Fruit fly (Drosophila melanogaster) whole organism, embryonic: ENCODE data around the gene CG16903.

Source experiments
- C15 ChIP-seq: fragments of 200-800 bp; sonication (Bioruptor generic); IDR thresholded peaks from 3 replicates; pipeline ENCODE4 v1.3.6; 2022; ENCODE audit warnings: missing biosample characterization, missing genetic modification characterization
- CG10543 ChIP-seq: fragments of 200-800 bp; sonication (Bioruptor generic); optimal IDR thresholded peaks from 3 replicates; lab custom pipeline; 2017; ENCODE audit warnings: missing biosample characterization, mild to moderate bottlenecking, missing genetic modification characterization, moderate library complexity
- CG10979 ChIP-seq: fragments of 200-800 bp; sonication (Bioruptor generic); optimal IDR thresholded peaks from 2 replicates; lab custom pipeline; 2018; ENCODE audit warnings: missing biosample characterization, mild to moderate bottlenecking, missing genetic modification characterization, moderate library complexity
- CG11560 ChIP-seq: fragments of 200-800 bp; sonication (Bioruptor generic); IDR thresholded peaks from 3 replicates; pipeline ENCODE4 v1.3.6; 2022; ENCODE audit warnings: missing biosample characterization, missing genetic modification characterization
- CG12071 ChIP-seq: fragments of 200-800 bp; sonication (Bioruptor generic); optimal IDR thresholded peaks from 3 replicates; lab custom pipeline; 2018; ENCODE audit warnings: missing biosample characterization, mild to moderate bottlenecking, missing genetic modification characterization
- CG12219 ChIP-seq: fragments of 200-800 bp; sonication (Bioruptor generic); optimal IDR thresholded peaks from 3 replicates; lab custom pipeline; 2018; ENCODE audit warnings: missing biosample characterization, mild to moderate bottlenecking, missing genetic modification characterization
- CG12299 ChIP-seq: fragments of 200-800 bp; sonication (Bioruptor generic); optimal IDR thresholded peaks from 2 replicates; lab custom pipeline; 2018; ENCODE audit warnings: missing biosample characterization, mild to moderate bottlenecking, missing genetic modification characterization
- CG14441 ChIP-seq: fragments of 200-800 bp; sonication (Bioruptor generic); IDR thresholded peaks from 2 replicates; pipeline ENCODE4 v1.3.6; 2022; ENCODE audit warnings: missing biosample characterization, missing genetic modification characterization
- CG1647 ChIP-seq: fragments of 200-800 bp; sonication (Bioruptor generic); optimal IDR thresholded peaks from 3 replicates; lab custom pipeline; 2016; ENCODE audit warnings: missing biosample characterization, missing genetic modification characterization
- CG1792 ChIP-seq: fragments of 200-800 bp; sonication (Bioruptor generic); optimal IDR thresholded peaks from 2 replicates; lab custom pipeline; 2016; ENCODE audit warnings: missing biosample characterization, missing genetic modification characterization
- CG1832 ChIP-seq: fragments of 200-800 bp; sonication (Bioruptor generic); optimal IDR thresholded peaks from 2 replicates; lab custom pipeline; 2017; ENCODE audit warnings: missing biosample characterization, mild to moderate bottlenecking, missing genetic modification characterization, inconsistent platforms
- CG34422 ChIP-seq: fragments of 200-800 bp; sonication (Bioruptor generic); IDR thresholded peaks from 3 replicates; pipeline ENCODE4 v1.3.6; 2022; ENCODE audit warnings: missing biosample characterization, missing genetic modification characterization
- CG3838 ChIP-seq: fragments of 200-800 bp; sonication (Bioruptor generic); optimal IDR thresholded peaks from 3 replicates; lab custom pipeline; 2016; ENCODE audit warnings: missing biosample characterization, missing genetic modification characterization
- CG4707 ChIP-seq: fragments of 200-800 bp; sonication (Bioruptor generic); optimal IDR thresholded peaks from 2 replicates; lab custom pipeline; 2018; ENCODE audit warnings: missing biosample characterization, mild to moderate bottlenecking, missing genetic modification characterization, moderate library complexity
- CG8089 ChIP-seq: fragments of 200-800 bp; sonication (Bioruptor generic); optimal IDR thresholded peaks from 3 replicates; lab custom pipeline; 2016; ENCODE audit warnings: missing biosample characterization, missing genetic modification characterization
- Dad ChIP-seq: fragments of 200-800 bp; sonication (Bioruptor generic); optimal IDR thresholded peaks from 3 replicates; lab custom pipeline; 2016; ENCODE audit warnings: missing biosample characterization, missing genetic modification characterization
- Deaf1 ChIP-seq: fragments of 200-800 bp; optimal IDR thresholded peaks from 3 replicates; lab custom pipeline; 2019; ENCODE audit warnings: missing biosample characterization, mild to moderate bottlenecking, missing genetic modification characterization, moderate library complexity
- Dip2 ChIP-seq: fragments of 200-800 bp; sonication (Bioruptor generic); IDR thresholded peaks from 2 replicates; pipeline ENCODE4 v1.3.6; 2022; ENCODE audit warnings: missing biosample characterization, missing genetic modification characterization
- Eip74EF ChIP-seq, 2 experiments: fragments of 200-800 bp in 1 of 2; fragments of >200 bp in 1 of 2; sonication (Bioruptor generic) in 1 of 2; optimal IDR thresholded peaks; 2 replicates each; lab custom pipeline; 2017 to 2019; ENCODE audit warnings: missing biosample characterization in 2 of 2, missing genetic modification characterization in 2 of 2, mild to moderate bottlenecking in 1 of 2, moderate library complexity in 1 of 2
- H2.0 ChIP-seq: fragments of 200-800 bp; sonication (Bioruptor generic); IDR thresholded peaks from 2 replicates; pipeline ENCODE4 v1.3.6; 2022; ENCODE audit warnings: missing biosample characterization, missing genetic modification characterization
- Hand ChIP-seq: fragments of 200-800 bp; sonication (Bioruptor generic); optimal IDR thresholded peaks from 2 replicates; lab custom pipeline; 2017; ENCODE audit warnings: mild to moderate bottlenecking, missing biosample characterization, missing genetic modification reagents, missing genetic modification characterization
- NK7.1 ChIP-seq: fragments of 200-800 bp; sonication (Bioruptor generic); optimal IDR thresholded peaks from 3 replicates; lab custom pipeline; 2016; ENCODE audit warnings: missing biosample characterization, missing genetic modification characterization
- Nf-YC ChIP-seq: fragments of 200-800 bp; optimal IDR thresholded peaks from 3 replicates; lab custom pipeline; 2019; ENCODE audit warnings: missing biosample characterization, mild to moderate bottlenecking, missing genetic modification characterization, moderate library complexity
- Pdp1 ChIP-seq, 2 experiments: fragments of 200-800 bp; sonication (Bioruptor generic); optimal IDR thresholded peaks; 3 replicates each; lab custom pipeline; 2016; ENCODE audit warnings: missing biosample characterization in 2 of 2, missing genetic modification characterization in 2 of 2, mild to moderate bottlenecking in 1 of 2, moderate library complexity in 1 of 2
- Rfx ChIP-seq: fragments of 200-800 bp; sonication (Bioruptor generic); IDR thresholded peaks from 2 replicates; pipeline ENCODE4 v1.3.6; 2022; ENCODE audit warnings: missing biosample characterization, missing genetic modification characterization
- Stat92E ChIP-seq, 3 experiments: fragments of >200 bp in 2 of 3; fragments of 200-800 bp in 1 of 3; sonication (Bioruptor generic) in 1 of 3; optimal IDR thresholded peaks; 2 replicates each; lab custom pipeline; 2017 to 2019; ENCODE audit warnings: missing biosample characterization in 3 of 3, missing genetic modification characterization in 3 of 3, mild to moderate bottlenecking in 1 of 3, moderate library complexity in 1 of 3
- Vsx1 ChIP-seq: fragments of 200-800 bp; sonication (Bioruptor generic); optimal IDR thresholded peaks from 2 replicates; lab custom pipeline; 2017; ENCODE audit warnings: missing biosample characterization, mild to moderate bottlenecking, missing genetic modification characterization, missing genetic modification reagents
- ara ChIP-seq: fragments of 200-800 bp; sonication (Bioruptor generic); IDR thresholded peaks from 2 replicates; pipeline ENCODE4 v1.3.6; 2022; ENCODE audit warnings: missing biosample characterization, missing genetic modification characterization
- cg ChIP-seq: fragments of 200-800 bp; sonication (Bioruptor generic); optimal IDR thresholded peaks from 3 replicates; lab custom pipeline; 2019; ENCODE audit warnings: missing biosample characterization, mild to moderate bottlenecking, missing genetic modification characterization, moderate library complexity
- chinmo ChIP-seq: fragments of 200-800 bp; sonication (Bioruptor generic); IDR thresholded peaks from 4 replicates; pipeline ENCODE4 v1.3.6; 2022; ENCODE audit warnings: missing biosample characterization, missing genetic modification characterization; ENCODE audit not compliant: partially characterized antibody
- croc ChIP-seq: fragments of 200-800 bp; sonication (Bioruptor generic); conservative IDR thresholded peaks from 3 replicates; pipeline ENCODE4 v1.3.6; 2022; ENCODE audit warnings: missing biosample characterization, missing genetic modification characterization
- da ChIP-seq: fragments of 200-800 bp; sonication (Bioruptor generic); optimal IDR thresholded peaks from 2 replicates; lab custom pipeline; 2016; ENCODE audit warnings: missing biosample characterization, missing genetic modification characterization
- disco-r ChIP-seq: fragments of 200-800 bp; sonication (Bioruptor generic); optimal IDR thresholded peaks from 2 replicates; lab custom pipeline; 2016; ENCODE audit warnings: missing biosample characterization, missing genetic modification characterization
- dmrt11E ChIP-seq: fragments of 200-800 bp; sonication (Bioruptor generic); optimal IDR thresholded peaks from 3 replicates; lab custom pipeline; 2018; ENCODE audit warnings: missing biosample characterization, mild to moderate bottlenecking, missing genetic modification characterization, moderate library complexity
- dpn ChIP-seq, 2 experiments: fragments of 200-800 bp; sonication (Bioruptor generic); optimal IDR thresholded peaks; 3 replicates each; lab custom pipeline; 2016; ENCODE audit warnings: missing biosample characterization in 2 of 2, missing genetic modification characterization in 2 of 2
- ftz-f1 ChIP-seq: fragments of 200-800 bp; sonication (Bioruptor generic); optimal IDR thresholded peaks from 2 replicates; lab custom pipeline; 2016; ENCODE audit warnings: missing biosample characterization, missing genetic modification characterization
- ham ChIP-seq: fragments of 200-800 bp; sonication (Bioruptor generic); IDR thresholded peaks from 2 replicates; pipeline ENCODE4 v1.3.6; 2022; ENCODE audit warnings: missing biosample characterization, missing genetic modification characterization
- ken ChIP-seq: fragments of 200-800 bp; sonication (Bioruptor generic); IDR thresholded peaks from 3 replicates; pipeline ENCODE4 v1.3.6; 2022; ENCODE audit warnings: missing biosample characterization, missing genetic modification characterization
- lab ChIP-seq: fragments of 200-800 bp; sonication (Bioruptor generic); optimal IDR thresholded peaks from 3 replicates; lab custom pipeline; 2017; ENCODE audit warnings: missing biosample characterization, missing genetic modification characterization, mild to moderate bottlenecking, moderate library complexity, missing genetic modification reagents
- luna ChIP-seq: fragments of 200-800 bp; sonication (Bioruptor generic); optimal IDR thresholded peaks from 2 replicates; lab custom pipeline; 2016; ENCODE audit warnings: missing biosample characterization, missing genetic modification characterization
- nmo ChIP-seq: fragments of 200-800 bp; sonication (Bioruptor generic); optimal IDR thresholded peaks from 2 replicates; lab custom pipeline; 2018; ENCODE audit warnings: missing biosample characterization, mild to moderate bottlenecking, missing genetic modification characterization, moderate library complexity
- otp ChIP-seq: fragments of 200-800 bp; sonication (Bioruptor generic); IDR thresholded peaks from 3 replicates; pipeline ENCODE4, ENCODE4 v1.3.6; 2022; ENCODE audit warnings: missing biosample characterization, missing genetic modification characterization
- p53 ChIP-seq: fragments of 200-800 bp; sonication (Bioruptor generic); optimal IDR thresholded peaks from 2 replicates; lab custom pipeline; 2016; ENCODE audit warnings: missing biosample characterization, missing genetic modification characterization
- run ChIP-seq: fragments of 200-800 bp; sonication (Bioruptor generic); optimal IDR thresholded peaks from 3 replicates; lab custom pipeline; 2018; ENCODE audit warnings: missing biosample characterization, mild to moderate bottlenecking, missing genetic modification characterization
- sd ChIP-seq: fragments of 200-800 bp; sonication (Bioruptor generic); optimal IDR thresholded peaks from 3 replicates; lab custom pipeline; 2018; ENCODE audit warnings: missing biosample characterization, mild to moderate bottlenecking, missing genetic modification characterization, moderate library complexity
- sr ChIP-seq: fragments of 200-800 bp; sonication (Bioruptor generic); IDR thresholded peaks from 3 replicates; pipeline ENCODE4 v1.3.6; 2022; ENCODE audit warnings: missing biosample characterization, missing genetic modification characterization
- stc ChIP-seq: fragments of 200-800 bp; sonication (Bioruptor generic); IDR thresholded peaks from 2 replicates; pipeline ENCODE4 v1.3.6; 2022; ENCODE audit warnings: missing biosample characterization, missing genetic modification characterization
- tap ChIP-seq: fragments of 200-800 bp; optimal IDR thresholded peaks from 3 replicates; lab custom pipeline; 2019; ENCODE audit warnings: missing biosample characterization, mild to moderate bottlenecking, missing genetic modification characterization, moderate library complexity
- tgo ChIP-seq: fragments of 200-800 bp; sonication (Bioruptor generic); IDR thresholded peaks from 3 replicates; pipeline ENCODE4 v1.3.6; 2022; ENCODE audit warnings: missing biosample characterization, missing genetic modification characterization
- zen2 ChIP-seq: fragments of 200-800 bp; sonication (Bioruptor generic); IDR thresholded peaks from 3 replicates; pipeline ENCODE4 v1.3.6; 2022; ENCODE audit warnings: missing biosample characterization, missing genetic modification characterization; ENCODE audit not compliant: partially characterized antibody

The CG16903 gene

DNA sequence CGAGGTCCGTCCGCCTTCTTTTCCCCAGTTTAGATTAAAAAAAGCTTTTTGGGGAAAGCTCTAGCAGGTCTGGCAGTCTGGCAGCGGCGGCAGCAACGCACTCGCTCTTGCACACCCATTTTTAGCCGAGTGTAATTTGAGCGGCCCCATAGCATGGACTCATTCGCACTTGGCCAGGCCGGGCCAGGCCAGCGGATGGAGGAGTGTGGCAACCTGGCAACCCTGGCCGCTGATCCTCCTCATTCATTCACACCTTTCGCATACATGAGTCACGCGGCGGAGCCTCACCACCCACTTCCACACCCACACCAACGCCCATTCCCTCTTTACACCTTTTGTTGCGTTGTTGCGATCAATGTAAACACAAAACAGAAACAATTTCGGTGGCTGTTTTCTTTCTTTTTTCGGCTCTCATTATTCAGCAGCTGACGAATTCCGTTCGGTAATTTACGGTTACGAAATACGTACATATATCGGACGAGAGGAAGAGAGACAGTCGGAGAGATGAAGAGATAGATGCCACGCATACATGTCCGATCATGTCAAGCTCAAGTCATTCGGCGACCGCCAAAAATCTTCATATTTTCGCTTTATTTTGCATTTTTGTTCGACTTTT lies 47.3 kb downstream of the CG16903 start (continued):
- no peak for TF ChIP-seq Dad
- TF ChIP-seq CG8089 (GFP tag; lab: Kevin White, UChicago) = no peak
- TF ChIP-seq CG14441 = no peak
- TF ChIP-seq CG1832 = peak; percentile 28
- TF ChIP-seq zen2 (GFP tag; lab: Robert Waterston, UW) = no peak
- TF ChIP-seq cg = peak; percentile 3
- 0 out of 3 replicates have a peak, but pooled peaks have one; percentile 9 for TF ChIP-seq ken
- no peak for TF ChIP-seq disco-r (GFP tag; lab: Kevin White, UChicago)
- TF ChIP-seq sr (GFP tag; lab: Robert Waterston, UW) = peak; percentile 73
- peak; percentile 29 for TF ChIP-seq ftz-f1
- no peak for TF ChIP-seq dpn (GFP tag; optimal IDR thresholded peaks at IDR 0.05; lab: Kevin White, UChicago)
- TF ChIP-seq croc (GFP tag; lab: Robert Waterston, UW) = no peak
- TF ChIP-seq Stat92E (GFP tag; optimal IDR thresholded peaks at IDR 0.05; lab: Kevin White, UChicago) = no peak
- no peak for TF ChIP-seq ham
- TF ChIP-seq luna (GFP tag; lab: Kevin White, UChicago) = no peak
- peak; percentile 6 for TF ChIP-seq lab
- TF ChIP-seq tgo (GFP tag; lab: Robert Waterston, UW) = no peak
- peak; percentile 84 for TF ChIP-seq sd
- TF ChIP-seq CG34422 (GFP tag; lab: Robert Waterston, UW) = no peak
- no peak for TF ChIP-seq CG12071 (GFP tag; lab: Kevin White, UChicago)
- TF ChIP-seq Eip74EF (GFP tag; optimal IDR thresholded peaks at IDR 0.05; lab: Kevin White, UChicago) = no peak
- no peak for TF ChIP-seq CG3838 (GFP tag; lab: Kevin White, UChicago)
- no peak for TF ChIP-seq CG12299 (tag; lab: Kevin White, UChicago)
- TF ChIP-seq da (GFP tag; lab: Kevin White, UChicago) = no peak
- no peak for TF ChIP-seq Nf-YC (tag; lab: Kevin White, UChicago)
- TF ChIP-seq nmo = no peak
- TF ChIP-seq CG10543 (GFP tag; lab: Kevin White, UChicago) = peak; percentile 80
- no peak for TF ChIP-seq NK7.1 (GFP tag; lab: Kevin White, UChicago)
- TF ChIP-seq C15 (GFP tag; lab: Robert Waterston, UW) = no peak
- TF ChIP-seq chinmo (GFP tag; lab: Robert Waterston, UW) = 0 out of 4 replicates have a peak, but pooled peaks have one; percentile 48
- TF ChIP-seq CG12219 (GFP tag; lab: Kevin White, UChicago) = no peak
- no peak for TF ChIP-seq otp (GFP tag; lab: Robert Waterston, UW)
- no peak for TF ChIP-seq ara (GFP tag; lab: Robert Waterston, UW)
- no peak for TF ChIP-seq run (tag; lab: Kevin White, UChicago)
- TF ChIP-seq Deaf1 = peak; percentile 34
- peak; percentile 90 for TF ChIP-seq p53
- no peak for TF ChIP-seq Hand
- TF ChIP-seq Pdp1 (GFP tag; optimal IDR thresholded peaks at IDR 0.05; lab: Kevin White, UChicago) = peak in 1 of 2 experiments; percentile 59
- TF ChIP-seq CG4707 (GFP tag; lab: Kevin White, UChicago) = no peak
- no peak for TF ChIP-seq Rfx
- TF ChIP-seq CG1647 (GFP tag; lab: Kevin White, UChicago) = no peak
- no peak for TF ChIP-seq H2.0 (GFP tag; lab: Robert Waterston, UW)
- no peak for TF ChIP-seq CG11560 (tag; lab: Robert Waterston, UW)
- no peak for TF ChIP-seq Dip2 (GFP tag; lab: Robert Waterston, UW)
- no peak for TF ChIP-seq stc (GFP tag; lab: Robert Waterston, UW)
- no peak for TF ChIP-seq CG1792 (GFP tag; lab: Kevin White, UChicago)
- TF ChIP-seq dmrt11E (tag; lab: Kevin White, UChicago) = no peak
- no peak for TF ChIP-seq Vsx1 (GFP tag; lab: Kevin White, UChicago)
- TF ChIP-seq CG10979 (tag; lab: Kevin White, UChicago) = no peak
- TF ChIP-seq tap (tag; lab: Kevin White, UChicago) = no peak
